Fruit fly (Drosophila melanogaster): ENCODE measurements around the gene exex.

- TF ChIP-seq topi (GFP tag; optimal IDR thresholded peaks at IDR 0.05) = no peak
- no peak for TF ChIP-seq Blimp-1 (GFP tag; optimal IDR thresholded peaks at IDR 0.05)
- no peak for TF ChIP-seq OdsH (GFP tag; optimal IDR thresholded peaks at IDR 0.05)
- TF ChIP-seq lz (GFP tag; optimal IDR thresholded peaks at IDR 0.05) = no peak
- TF ChIP-seq CG8319 (GFP tag; optimal IDR thresholded peaks at IDR 0.05) = no peak
- no peak for TF ChIP-seq Smox (GFP tag; optimal IDR thresholded peaks at IDR 0.05)
- TF ChIP-seq CG11294 (GFP tag; IDR thresholded peaks at IDR 0.05) = no peak
- TF ChIP-seq Hr39 (GFP tag; optimal IDR thresholded peaks at IDR 0.05) = no peak
- TF ChIP-seq CG31627 (GFP tag; optimal IDR thresholded peaks at IDR 0.05) = peak; percentile 17
- no peak for TF ChIP-seq Ets21C (GFP tag; optimal IDR thresholded peaks at IDR 0.05)
Measured at dm6 chr3L:7963549-7963948, 15.6 kb downstream of the exex start.
